Fruit fly (Drosophila melanogaster) whole organism, embryonic: Measurements from ENCODE around the gene bsk.

Source experiments
- Aef1 ChIP-seq: fragments of 200-800 bp; sonication (Bioruptor generic); IDR thresholded peaks from 3 replicates; pipeline ENCODE4 v1.3.6; 2022; ENCODE audit warnings: missing biosample characterization, missing genetic modification characterization
- Atf-2 ChIP-seq: fragments of 200-800 bp; sonication (Bioruptor generic); optimal IDR thresholded peaks from 2 replicates; lab custom pipeline; 2016; ENCODE audit warnings: missing biosample characterization, missing genetic modification characterization
- C15 ChIP-seq: fragments of 200-800 bp; sonication (Bioruptor generic); IDR thresholded peaks from 3 replicates; pipeline ENCODE4 v1.3.6; 2022; ENCODE audit warnings: missing biosample characterization, missing genetic modification characterization
- CG10274 ChIP-seq: fragments of 200-800 bp; sonication (Bioruptor generic); optimal IDR thresholded peaks from 3 replicates; lab custom pipeline; 2017; ENCODE audit warnings: missing biosample characterization, mild to moderate bottlenecking, missing genetic modification characterization
- CG10979 ChIP-seq: fragments of 200-800 bp; sonication (Bioruptor generic); optimal IDR thresholded peaks from 2 replicates; lab custom pipeline; 2018; ENCODE audit warnings: missing biosample characterization, mild to moderate bottlenecking, missing genetic modification characterization, moderate library complexity
- CG11247 ChIP-seq: fragments of 200-800 bp; sonication (Bioruptor generic); IDR thresholded peaks from 2 replicates; pipeline ENCODE4 v1.3.6; 2022; ENCODE audit warnings: missing biosample characterization, missing genetic modification characterization
- CG12659 ChIP-seq: fragments of 200-800 bp; sonication (Bioruptor generic); optimal IDR thresholded peaks from 3 replicates; lab custom pipeline; 2017; ENCODE audit warnings: mild to moderate bottlenecking, missing biosample characterization, missing genetic modification reagents, missing genetic modification characterization
- CG14014 ChIP-seq: fragments of 200-800 bp; sonication (Bioruptor generic); IDR thresholded peaks from 2 replicates; pipeline ENCODE4 v1.3.6; 2022; ENCODE audit warnings: missing biosample characterization, missing genetic modification characterization
- CG15073 ChIP-seq: fragments of 200-800 bp; sonication (Bioruptor generic); optimal IDR thresholded peaks from 2 replicates; lab custom pipeline; 2016; ENCODE audit warnings: missing biosample characterization, missing genetic modification characterization
- CG16813 ChIP-seq: fragments of 200-800 bp; sonication (Bioruptor generic); IDR thresholded peaks from 3 replicates; pipeline ENCODE4 v1.3.6; 2022; ENCODE audit warnings: missing biosample characterization, missing genetic modification characterization; ENCODE audit not compliant: partially characterized antibody
- CG16815 ChIP-seq: fragments of 200-800 bp; sonication (Bioruptor generic); optimal IDR thresholded peaks from 3 replicates; lab custom pipeline; 2017; ENCODE audit warnings: missing biosample characterization, mild to moderate bottlenecking, missing genetic modification characterization
- CG16863 ChIP-seq: fragments of 200-800 bp; sonication (Bioruptor generic); optimal IDR thresholded peaks from 3 replicates; lab custom pipeline; 2016; ENCODE audit warnings: missing biosample characterization, missing genetic modification characterization
- CG17361 ChIP-seq: fragments of 200-800 bp; sonication (Bioruptor generic); IDR thresholded peaks from 3 replicates; pipeline ENCODE4 v1.3.6; 2022; ENCODE audit warnings: missing biosample characterization, missing genetic modification characterization
- CG17912 ChIP-seq: fragments of 200-800 bp; sonication (Bioruptor generic); optimal IDR thresholded peaks from 2 replicates; lab custom pipeline; 2018; ENCODE audit warnings: missing biosample characterization, mild to moderate bottlenecking, missing genetic modification characterization
- CG2875 ChIP-seq: fragments of 200-800 bp; sonication (Bioruptor generic); optimal IDR thresholded peaks from 2 replicates; lab custom pipeline; 2017; ENCODE audit warnings: missing biosample characterization, mild to moderate bottlenecking, missing genetic modification characterization, missing genetic modification reagents
- CG3838 ChIP-seq: fragments of 200-800 bp; sonication (Bioruptor generic); optimal IDR thresholded peaks from 3 replicates; lab custom pipeline; 2016; ENCODE audit warnings: missing biosample characterization, missing genetic modification characterization
- CG4328 ChIP-seq: fragments of 200-800 bp; sonication (Bioruptor generic); optimal IDR thresholded peaks from 3 replicates; lab custom pipeline; 2017; ENCODE audit warnings: missing biosample characterization, missing genetic modification reagents, missing genetic modification characterization
- CG4820 ChIP-seq: fragments of 200-800 bp; sonication (Bioruptor generic); optimal IDR thresholded peaks from 3 replicates; lab custom pipeline; 2016; ENCODE audit warnings: missing biosample characterization, missing genetic modification characterization
- CG4854 ChIP-seq: fragments of 200-800 bp; sonication (Bioruptor generic); optimal IDR thresholded peaks from 2 replicates; lab custom pipeline; 2016; ENCODE audit warnings: missing biosample characterization, missing genetic modification characterization, inconsistent platforms
- CG6175 ChIP-seq: fragments of 200-800 bp; sonication (Bioruptor generic); IDR thresholded peaks from 3 replicates; pipeline ENCODE4 v1.3.6; 2022; ENCODE audit warnings: missing biosample characterization, missing genetic modification characterization
- CG6689 ChIP-seq: fragments of 200-800 bp; sonication (Bioruptor generic); IDR thresholded peaks from 2 replicates; pipeline ENCODE4 v1.3.6; 2022; ENCODE audit warnings: missing biosample characterization, missing genetic modification characterization
- CG7372 ChIP-seq: fragments of 200-800 bp; sonication (Bioruptor generic); IDR thresholded peaks from 2 replicates; pipeline ENCODE4 v1.3.6; 2022; ENCODE audit warnings: missing biosample characterization, missing genetic modification characterization
- Camta ChIP-seq: fragments of 200-800 bp; sonication (Bioruptor generic); optimal IDR thresholded peaks from 2 replicates; lab custom pipeline; 2016; ENCODE audit warnings: missing biosample characterization, missing genetic modification characterization
- Drgx ChIP-seq: fragments of 200-800 bp; sonication (Bioruptor generic); IDR thresholded peaks from 2 replicates; pipeline ENCODE4 v1.3.6; 2022; ENCODE audit warnings: missing biosample characterization, missing genetic modification characterization
- GATAe ChIP-seq: fragments of 200-800 bp; sonication (Bioruptor generic); conservative IDR thresholded peaks from 2 replicates; pipeline ENCODE4 v1.3.6; 2022; ENCODE audit warnings: missing biosample characterization, missing genetic modification characterization
- HLH4C ChIP-seq: fragments of 200-800 bp; sonication (Bioruptor generic); IDR thresholded peaks from 3 replicates; pipeline ENCODE4 v1.3.6; 2022; ENCODE audit warnings: missing biosample characterization, missing genetic modification characterization; ENCODE audit not compliant: partially characterized antibody
- Hsf ChIP-seq: fragments of 200-800 bp; sonication (Bioruptor generic); optimal IDR thresholded peaks from 3 replicates; lab custom pipeline; 2016; ENCODE audit warnings: missing biosample characterization, missing genetic modification characterization
- Nf-YB ChIP-seq: fragments of 200-800 bp; sonication (Bioruptor generic); optimal IDR thresholded peaks from 3 replicates; lab custom pipeline; 2019; ENCODE audit warnings: missing biosample characterization, mild to moderate bottlenecking, missing genetic modification characterization, moderate library complexity
- NfI ChIP-seq: fragments of 200-800 bp; sonication (Bioruptor generic); optimal IDR thresholded peaks from 3 replicates; lab custom pipeline; 2018; ENCODE audit warnings: missing biosample characterization, mild to moderate bottlenecking, missing genetic modification characterization, moderate library complexity
- Six4 ChIP-seq: fragments of 200-800 bp; sonication (Bioruptor generic); optimal IDR thresholded peaks from 2 replicates; lab custom pipeline; 2016; ENCODE audit warnings: missing biosample characterization, missing genetic modification characterization
- bbx ChIP-seq: fragments of 200-800 bp; sonication (Bioruptor generic); IDR thresholded peaks from 2 replicates; pipeline ENCODE4 v1.3.6; 2022; ENCODE audit warnings: missing biosample characterization, missing genetic modification characterization; ENCODE audit not compliant: partially characterized antibody
- btn ChIP-seq: fragments of 200-800 bp; sonication (Bioruptor generic); optimal IDR thresholded peaks from 2 replicates; lab custom pipeline; 2016; ENCODE audit warnings: missing biosample characterization, missing genetic modification characterization
- caup ChIP-seq: fragments of 200-800 bp; sonication (Bioruptor generic); optimal IDR thresholded peaks from 3 replicates; lab custom pipeline; 2017; ENCODE audit warnings: missing biosample characterization, mild to moderate bottlenecking, missing genetic modification characterization, moderate library complexity; ENCODE audit not compliant: severe bottlenecking
- chn ChIP-seq: fragments of 200-800 bp; sonication (Bioruptor generic); optimal IDR thresholded peaks from 2 replicates; lab custom pipeline; 2016; ENCODE audit warnings: missing biosample characterization, missing genetic modification characterization
- corto ChIP-seq: fragments of 200-800 bp; sonication (Bioruptor generic); optimal IDR thresholded peaks from 2 replicates; lab custom pipeline; 2016; ENCODE audit warnings: missing biosample characterization, mild to moderate bottlenecking, missing genetic modification characterization, moderate library complexity
- disco-r ChIP-seq: fragments of 200-800 bp; sonication (Bioruptor generic); optimal IDR thresholded peaks from 2 replicates; lab custom pipeline; 2016; ENCODE audit warnings: missing biosample characterization, missing genetic modification characterization
- en ChIP-seq: fragments of 200-800 bp; sonication (Bioruptor generic); optimal IDR thresholded peaks from 2 replicates; lab custom pipeline; 2016; ENCODE audit warnings: missing biosample characterization, missing genetic modification characterization
- gcm ChIP-seq: fragments of 200-800 bp; sonication (Bioruptor generic); optimal IDR thresholded peaks from 2 replicates; lab custom pipeline; 2019; ENCODE audit warnings: missing biosample characterization, mild to moderate bottlenecking, missing genetic modification characterization, moderate library complexity
- gem ChIP-seq: fragments of 200-800 bp; sonication (Bioruptor generic); optimal IDR thresholded peaks from 2 replicates; lab custom pipeline; 2019; ENCODE audit warnings: missing biosample characterization, mild to moderate bottlenecking, missing genetic modification characterization, moderate library complexity
- gsb-n ChIP-seq: fragments of 200-800 bp; sonication (Bioruptor generic); optimal IDR thresholded peaks from 3 replicates; lab custom pipeline; 2018; ENCODE audit warnings: missing biosample characterization, mild to moderate bottlenecking, missing genetic modification characterization
- jigr1 ChIP-seq: fragments of 200-800 bp; sonication (Bioruptor generic); IDR thresholded peaks from 3 replicates; pipeline ENCODE4 v1.3.6; 2022; ENCODE audit warnings: missing biosample characterization, missing genetic modification characterization
- jumu ChIP-seq: fragments of 200-800 bp; sonication (Bioruptor generic); optimal IDR thresholded peaks from 3 replicates; lab custom pipeline; 2016; ENCODE audit warnings: missing biosample characterization, missing genetic modification characterization
- lab ChIP-seq: fragments of 200-800 bp; sonication (Bioruptor generic); optimal IDR thresholded peaks from 3 replicates; lab custom pipeline; 2017; ENCODE audit warnings: missing biosample characterization, missing genetic modification characterization, mild to moderate bottlenecking, moderate library complexity, missing genetic modification reagents
- otp ChIP-seq: fragments of 200-800 bp; sonication (Bioruptor generic); IDR thresholded peaks from 3 replicates; pipeline ENCODE4, ENCODE4 v1.3.6; 2022; ENCODE audit warnings: missing biosample characterization, missing genetic modification characterization
- psq ChIP-seq: fragments of 200-800 bp; sonication (Bioruptor generic); optimal IDR thresholded peaks from 2 replicates; lab custom pipeline; 2017; ENCODE audit warnings: missing biosample characterization, missing genetic modification characterization
- ro ChIP-seq: fragments of 200-800 bp; sonication (Bioruptor generic); IDR thresholded peaks from 2 replicates; pipeline ENCODE4 v1.3.6; 2022; ENCODE audit warnings: missing biosample characterization, missing genetic modification characterization
- sima ChIP-seq: fragments of 200-800 bp; sonication (Bioruptor generic); optimal IDR thresholded peaks from 2 replicates; lab custom pipeline; 2016; ENCODE audit warnings: missing biosample characterization, missing genetic modification characterization
- sob ChIP-seq: fragments of 200-800 bp; sonication (Bioruptor generic); IDR thresholded peaks from 2 replicates; pipeline ENCODE4 v1.3.6; 2022; ENCODE audit warnings: missing biosample characterization, missing genetic modification characterization
- tio ChIP-seq: fragments of 200-800 bp; sonication (Bioruptor generic); optimal IDR thresholded peaks from 2 replicates; lab custom pipeline; 2017; ENCODE audit warnings: missing biosample characterization, missing genetic modification characterization, inconsistent platforms
- vnd ChIP-seq: fragments of 200-800 bp; sonication (Bioruptor generic); IDR thresholded peaks from 3 replicates; pipeline ENCODE4 v1.3.6; 2022; ENCODE audit warnings: missing biosample characterization, missing genetic modification characterization; ENCODE audit not compliant: partially characterized antibody

bsk gene

DNA sequence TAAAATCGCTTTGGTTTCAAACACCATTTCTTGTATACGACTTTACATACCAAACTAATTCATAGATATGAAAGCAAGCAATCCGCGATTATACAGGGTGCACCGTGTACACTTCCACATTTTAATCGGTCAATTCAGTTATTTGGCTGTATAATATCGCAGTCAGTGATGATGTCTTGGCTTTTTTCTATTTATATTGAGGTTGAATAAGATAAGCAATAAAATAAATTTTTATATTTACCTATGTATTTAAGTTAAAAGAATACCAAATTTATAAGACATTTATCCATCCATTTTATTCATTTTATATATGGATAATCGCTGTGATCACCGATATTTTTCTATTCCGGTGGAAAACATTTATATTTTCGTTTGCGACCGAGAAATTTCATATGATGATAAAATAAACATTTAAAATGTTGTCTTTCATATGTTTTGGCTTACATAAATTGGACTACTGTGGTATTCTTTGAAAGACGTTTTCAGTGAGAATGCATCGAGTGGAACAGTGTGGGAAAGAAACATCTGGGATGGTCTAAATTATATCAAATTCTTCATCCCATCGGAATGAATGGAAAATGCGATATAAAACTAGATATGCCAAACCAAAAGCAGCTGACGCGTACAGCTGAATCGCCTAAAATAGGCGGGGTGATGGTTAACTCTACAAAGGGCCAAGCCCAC lies 23.4 kb downstream of the bsk start, which contains the start of gene CG5708 (continued):
- TF ChIP-seq caup (GFP tag; lab: Kevin White, UChicago) (peak; percentile 1), CG3838 (GFP tag; lab: Kevin White, UChicago) (no peak), CG16813 (GFP tag; lab: Robert Waterston, UW) (peak; percentile 58), NfI (peak; percentile 33), CG10979 (no peak), CG17912 (GFP tag; lab: Kevin White, UChicago) (no peak), sob (GFP tag; lab: Robert Waterston, UW) (0 out of 2 replicates have a peak, but pooled peaks have one; percentile 39), sima (no peak), Aef1 (GFP tag; lab: Robert Waterston, UW) (no peak), CG7372 (no peak), psq (GFP tag; lab: Kevin White, UChicago) (no peak), C15 (no peak), CG17361 (GFP tag; lab: Robert Waterston, UW) (peak; percentile 66; the same call in 2 of the 3 replicates), jigr1 (GFP tag; lab: Robert Waterston, UW) (no peak), Six4 (GFP tag; lab: Kevin White, UChicago) (no peak), jumu (GFP tag; lab: Kevin White, UChicago) (no peak), btn (GFP tag; lab: Kevin White, UChicago) (no peak), Drgx (GFP tag; lab: Robert Waterston, UW) (no peak), CG4328 (GFP tag; lab: Kevin White, UChicago) (no peak), CG11247 (GFP tag; lab: Robert Waterston, UW) (no peak), Atf-2 (GFP tag; lab: Kevin White, UChicago) (no peak), CG4820 (GFP tag; lab: Kevin White, UChicago) (no peak), lab (GFP tag; lab: Kevin White, UChicago) (no peak), CG2875 (GFP tag; lab: Kevin White, UChicago) (no peak), CG16815 (GFP tag; lab: Kevin White, UChicago) (no peak), CG6689 (GFP tag; lab: Robert Waterston, UW) (no peak), vnd (GFP tag; lab: Robert Waterston, UW) (no peak), Nf-YB (no peak), ro (GFP tag; lab: Robert Waterston, UW) (no peak), chn (GFP tag; lab: Kevin White, UChicago) (no peak), gcm (GFP tag; lab: Kevin White, UChicago) (no peak), CG15073 (GFP tag; lab: Kevin White, UChicago) (no peak), HLH4C (GFP tag; lab: Robert Waterston, UW) (no peak), Hsf (GFP tag; lab: Kevin White, UChicago) (peak; percentile 1), CG6175 (GFP tag; lab: Robert Waterston, UW) (no peak), GATAe (GFP tag; lab: Robert Waterston, UW) (no peak), gsb-n (tag; lab: Kevin White, UChicago) (no peak), CG4854 (GFP tag; lab: Kevin White, UChicago) (no peak), otp (GFP tag; lab: Robert Waterston, UW) (no peak), CG10274 (GFP tag; lab: Kevin White, UChicago) (no peak), disco-r (GFP tag; lab: Kevin White, UChicago) (no peak), tio (GFP tag; lab: Kevin White, UChicago) (no peak), CG12659 (peak; percentile 70), CG14014 (GFP tag; lab: Robert Waterston, UW) (no peak), Camta (no peak), bbx (GFP tag; lab: Robert Waterston, UW) (no peak), gem (tag; lab: Kevin White, UChicago) (peak; percentile 40), CG16863 (no peak), en (GFP tag; lab: Kevin White, UChicago) (no peak), corto (GFP tag; lab: Kevin White, UChicago) (no peak)
